Worm (Caenorhabditis elegans) whole organism, midembryonic: ENCODE measurements around the gene lron-4.

Experiments
- klf-2 ChIP-seq: fragments of 200-800 bp; sonication (Bioruptor generic); conservative IDR thresholded peaks from 2 replicates; pipeline ENCODE4 v1.3.6; 2022; ENCODE audit warnings: missing genetic modification reagents, missing genetic modification characterization, missing compliant biosample characterization
- med-1 ChIP-seq: sonication (generic microtip); optimal IDR thresholded peaks from 2 replicates; lab custom pipeline; 2017; ENCODE audit warnings: missing genetic modification characterization, mild to moderate bottlenecking, missing compliant biosample characterization, antibody characterized with exemption, missing genetic modification reagents; ENCODE audit not compliant: insufficient read depth
- ref-1 ChIP-seq: fragments of 200-800 bp; sonication (Bioruptor generic); conservative IDR thresholded peaks from 2 replicates; pipeline ENCODE4 v1.3.6; 2022; ENCODE audit warnings: missing genetic modification reagents, missing genetic modification characterization, missing compliant biosample characterization
- ztf-23 ChIP-seq: fragments of 200-800 bp; sonication (Bioruptor generic); IDR thresholded peaks from 2 replicates; pipeline ENCODE4 v1.3.6; 2022; ENCODE audit warnings: missing genetic modification reagents, missing genetic modification characterization, missing compliant biosample characterization
- ztf-29 ChIP-seq: fragments of 200-800 bp; sonication (Bioruptor generic); IDR thresholded peaks from 2 replicates; pipeline ENCODE4 v1.3.6; 2022; ENCODE audit warnings: missing genetic modification reagents, missing genetic modification characterization, missing compliant biosample characterization

DNA sequence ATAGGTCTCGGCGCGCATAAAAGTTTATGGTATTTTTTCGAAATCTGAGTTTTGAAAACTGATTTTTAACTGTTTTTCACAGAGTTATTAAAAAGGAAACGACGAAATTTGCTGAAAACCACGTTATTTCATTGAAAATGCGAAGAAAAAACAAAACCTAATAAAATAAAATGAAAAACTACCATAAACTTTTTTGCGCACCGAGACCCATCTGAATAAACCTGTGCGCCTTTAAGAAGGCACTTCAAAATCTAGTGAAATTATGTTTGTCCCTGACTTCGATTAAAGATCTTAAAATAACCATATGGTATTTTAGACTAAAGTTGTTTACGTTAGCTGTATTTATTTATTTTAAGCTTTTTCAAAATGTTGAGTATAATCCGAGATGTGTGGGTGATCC lies 15.8 kb upstream of the lron-4 start:
- no peak for TF ChIP-seq ref-1 (GFP tag; lab: Robert Waterston, UW)
- no peak for TF ChIP-seq klf-2
- no peak for TF ChIP-seq med-1 (GFP tag; lab: Kevin White, UChicago)
- no peak for TF ChIP-seq ztf-23 (GFP tag; lab: Robert Waterston, UW)
- TF ChIP-seq ztf-29 (GFP tag; lab: Robert Waterston, UW), result no peak
